Worm (Caenorhabditis elegans) whole organism, midembryonic: ENCODE measurements around the gene ZC250.5.

ENCODE experiments used
- T22C8.4 ChIP-seq: fragments of 200-800 bp; sonication (Bioruptor generic); IDR thresholded peaks from 2 replicates; pipeline ENCODE4 v1.3.6; 2022; ENCODE audit warnings: missing genetic modification characterization, missing compliant biosample characterization
- cog-1 ChIP-seq: sonication (generic microtip); optimal IDR thresholded peaks from 2 replicates; lab custom pipeline; 2016; ENCODE audit warnings: missing genetic modification characterization, missing compliant biosample characterization
- flt-1 ChIP-seq: fragments of 200-800 bp; sonication (Bioruptor generic); IDR thresholded peaks from 2 replicates; pipeline ENCODE4 v1.3.6; 2022; ENCODE audit warnings: missing genetic modification characterization, missing compliant biosample characterization
- klf-2 ChIP-seq: fragments of 200-800 bp; sonication (Bioruptor generic); conservative IDR thresholded peaks from 2 replicates; pipeline ENCODE4 v1.3.6; 2022; ENCODE audit warnings: missing genetic modification reagents, missing genetic modification characterization, missing compliant biosample characterization
- med-1 ChIP-seq: sonication (generic microtip); optimal IDR thresholded peaks from 2 replicates; lab custom pipeline; 2017; ENCODE audit warnings: missing genetic modification characterization, mild to moderate bottlenecking, missing compliant biosample characterization, antibody characterized with exemption, missing genetic modification reagents; ENCODE audit not compliant: insufficient read depth
- ref-1 ChIP-seq: fragments of 200-800 bp; sonication (Bioruptor generic); conservative IDR thresholded peaks from 2 replicates; pipeline ENCODE4 v1.3.6; 2022; ENCODE audit warnings: missing genetic modification reagents, missing genetic modification characterization, missing compliant biosample characterization
- tab-1 ChIP-seq: fragments of 200-800 bp; sonication (Bioruptor generic); IDR thresholded peaks from 2 replicates; pipeline ENCODE4 v1.3.6; 2022; ENCODE audit warnings: missing genetic modification characterization, missing compliant biosample characterization
- ztf-23 ChIP-seq: fragments of 200-800 bp; sonication (Bioruptor generic); IDR thresholded peaks from 2 replicates; pipeline ENCODE4 v1.3.6; 2022; ENCODE audit warnings: missing genetic modification reagents, missing genetic modification characterization, missing compliant biosample characterization
- ztf-29 ChIP-seq: fragments of 200-800 bp; sonication (Bioruptor generic); IDR thresholded peaks from 2 replicates; pipeline ENCODE4 v1.3.6; 2022; ENCODE audit warnings: missing genetic modification reagents, missing genetic modification characterization, missing compliant biosample characterization

Gene ZC250.5

ce11 chrV:5805467-5805866, at the start of gene ZC250.5:
ZC250.5 (plus strand) TSS chrV:5805767.
- TF ChIP-seq flt-1 (GFP tag; lab: Robert Waterston, UW) (no peak), tab-1 (GFP tag; lab: Robert Waterston, UW) (no peak)

ce11 chrV:5756193-5756592, 49.4 kb upstream of the ZC250.5 start, which contains the start of gene C53A3.3:
C53A3.3 (plus strand) TSS chrV:5756493.
- TF ChIP-seq ztf-29 (GFP tag; lab: Robert Waterston, UW) (no peak), ztf-23 (GFP tag; lab: Robert Waterston, UW) (no peak), ref-1 (GFP tag; lab: Robert Waterston, UW) (no peak), flt-1 (GFP tag; lab: Robert Waterston, UW) (no peak), klf-2 (GFP tag; lab: Robert Waterston, UW) (no peak), tab-1 (GFP tag; lab: Robert Waterston, UW) (no peak), T22C8.4 (GFP tag; lab: Robert Waterston, UW) (no peak), cog-1 (tag; lab: Kevin White, UChicago) (no peak), med-1 (GFP tag; lab: Kevin White, UChicago) (no peak)

- TF ChIP-seq tab-1 (GFP tag; lab: Robert Waterston, UW): no peak
- TF ChIP-seq med-1 (GFP tag; lab: Kevin White, UChicago): no peak
- TF ChIP-seq flt-1 (GFP tag; lab: Robert Waterston, UW): no peak
- TF ChIP-seq cog-1 (tag; lab: Kevin White, UChicago): no peak
- TF ChIP-seq ztf-29 (GFP tag; lab: Robert Waterston, UW): no peak
- no peak for TF ChIP-seq ztf-23 (GFP tag; lab: Robert Waterston, UW)
- no peak for TF ChIP-seq T22C8.4 (GFP tag; lab: Robert Waterston, UW)
- TF ChIP-seq ref-1 (GFP tag; lab: Robert Waterston, UW): no peak
- TF ChIP-seq klf-2 (GFP tag; lab: Robert Waterston, UW): no peak
Measured at ce11 chrV:5758780-5759179, 46.8 kb upstream of the ZC250.5 start, which contains the start of gene C53A3.4. C53A3.4 (minus strand) TSS chrV:5758880.

- no peak for TF ChIP-seq ztf-29 (GFP tag; lab: Robert Waterston, UW)
- no peak for TF ChIP-seq ref-1 (GFP tag; lab: Robert Waterston, UW)
- TF ChIP-seq med-1 (GFP tag; lab: Kevin White, UChicago): no peak
- TF ChIP-seq klf-2 (GFP tag; lab: Robert Waterston, UW): no peak
- TF ChIP-seq cog-1 (tag; lab: Kevin White, UChicago): no peak
- TF ChIP-seq tab-1 (GFP tag; lab: Robert Waterston, UW): no peak
- no peak for TF ChIP-seq ztf-23 (GFP tag; lab: Robert Waterston, UW)
- TF ChIP-seq T22C8.4 (GFP tag; lab: Robert Waterston, UW): no peak
Measured at ce11 chrV:5760132-5760531, 45.4 kb upstream of the ZC250.5 start, which contains the start of gene C53A3.1. C53A3.1 (minus strand) TSS chrV:5760232.

ce11 chrV:5763787-5764186, 41.8 kb upstream of the ZC250.5 start, which contains the start of gene pgph-3:
pgph-3 (minus strand) TSS chrV:5763846.
- TF ChIP-seq ztf-29 (GFP tag; lab: Robert Waterston, UW) (no peak), ref-1 (GFP tag; lab: Robert Waterston, UW) (no peak), cog-1 (tag; lab: Kevin White, UChicago) (no peak), T22C8.4 (GFP tag; lab: Robert Waterston, UW) (no peak), tab-1 (GFP tag; lab: Robert Waterston, UW) (no peak), flt-1 (GFP tag; lab: Robert Waterston, UW) (no peak), klf-2 (GFP tag; lab: Robert Waterston, UW) (no peak), med-1 (GFP tag; lab: Kevin White, UChicago) (no peak), ztf-23 (GFP tag; lab: Robert Waterston, UW) (no peak)

- TF ChIP-seq ztf-29 (GFP tag; lab: Robert Waterston, UW): no peak
- no peak for TF ChIP-seq ztf-23 (GFP tag; lab: Robert Waterston, UW)
- TF ChIP-seq flt-1 (GFP tag; lab: Robert Waterston, UW): no peak
- no peak for TF ChIP-seq cog-1 (tag; lab: Kevin White, UChicago)
- no peak for TF ChIP-seq med-1 (GFP tag; lab: Kevin White, UChicago)
- TF ChIP-seq klf-2 (GFP tag; lab: Robert Waterston, UW): no peak
- no peak for TF ChIP-seq T22C8.4 (GFP tag; lab: Robert Waterston, UW)
- TF ChIP-seq tab-1 (GFP tag; lab: Robert Waterston, UW): no peak
- no peak for TF ChIP-seq ref-1 (GFP tag; lab: Robert Waterston, UW)
Measured at ce11 chrV:5765081-5765480, 40.5 kb upstream of the ZC250.5 start, which contains the start of gene pgph-2. pgph-2 (plus strand) TSS chrV:5765127.

- no peak for TF ChIP-seq klf-2 (GFP tag; lab: Robert Waterston, UW)
- TF ChIP-seq ztf-29 (GFP tag; lab: Robert Waterston, UW): no peak
- TF ChIP-seq T22C8.4 (GFP tag; lab: Robert Waterston, UW): no peak
- no peak for TF ChIP-seq flt-1 (GFP tag; lab: Robert Waterston, UW)
- no peak for TF ChIP-seq ref-1 (GFP tag; lab: Robert Waterston, UW)
- no peak for TF ChIP-seq tab-1 (GFP tag; lab: Robert Waterston, UW)
- TF ChIP-seq ztf-23 (GFP tag; lab: Robert Waterston, UW): no peak
- TF ChIP-seq med-1 (GFP tag; lab: Kevin White, UChicago): no peak
Measured at ce11 chrV:5768292-5768695, 37.3 kb upstream of the ZC250.5 start.

ce11 chrV:5769500-5769899, 36.1 kb upstream of the ZC250.5 start:
- TF ChIP-seq flt-1 (GFP tag; lab: Robert Waterston, UW) (no peak), ztf-29 (GFP tag; lab: Robert Waterston, UW) (no peak), klf-2 (GFP tag; lab: Robert Waterston, UW) (no peak), med-1 (GFP tag; lab: Kevin White, UChicago) (no peak), cog-1 (tag; lab: Kevin White, UChicago) (no peak), ref-1 (GFP tag; lab: Robert Waterston, UW) (no peak), tab-1 (GFP tag; lab: Robert Waterston, UW) (no peak), T22C8.4 (GFP tag; lab: Robert Waterston, UW) (no peak)

ce11 chrV:5769999-5770398, 35.6 kb upstream of the ZC250.5 start:
- TF ChIP-seq T22C8.4 (GFP tag; lab: Robert Waterston, UW) (no peak), cog-1 (tag; lab: Kevin White, UChicago) (no peak), tab-1 (GFP tag; lab: Robert Waterston, UW) (no peak), flt-1 (GFP tag; lab: Robert Waterston, UW) (no peak)
